Worm (Caenorhabditis elegans) whole organism, L4 larva: ENCODE results near the gene puf-12.

Experiments
- fos-1 ChIP-seq: fragments of 150-350 bp; optimal IDR thresholded peaks from 2 replicates; lab custom pipeline; 2014; ENCODE audit warnings: missing biosample characterization, missing genetic modification characterization
- jun-1 ChIP-seq: fragments of 150-350 bp; optimal IDR thresholded peaks from 2 replicates; lab custom pipeline; 2014; ENCODE audit warnings: missing biosample characterization, missing genetic modification reagents, missing genetic modification characterization
- nhr-76 ChIP-seq: fragments of 150-350 bp; optimal IDR thresholded peaks from 2 replicates; lab custom pipeline; 2014; ENCODE audit warnings: missing biosample characterization, missing genetic modification characterization

DNA sequence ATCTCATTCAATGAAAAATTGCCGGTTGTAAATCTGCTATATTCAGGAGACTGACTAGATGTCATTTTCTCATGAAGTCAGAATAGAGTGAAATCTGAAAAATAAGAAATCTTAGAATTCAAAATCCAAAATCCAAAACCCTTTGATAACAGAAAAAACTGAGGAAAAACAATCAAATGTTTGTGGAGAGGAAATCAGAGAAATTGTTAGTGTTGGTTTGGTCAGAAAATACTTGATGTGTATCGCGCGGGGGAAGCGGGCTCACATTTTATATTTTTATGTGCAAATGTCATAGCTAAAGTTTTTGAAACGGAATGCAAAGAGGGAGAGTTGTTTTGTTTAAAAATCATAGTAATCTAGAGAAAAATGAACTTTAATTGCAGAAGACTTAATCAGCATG is 31.6 kb downstream of the puf-12 start, which contains the start of gene F27E5.5:
- TF ChIP-seq nhr-76 (tag; lab: Kevin White, UChicago) (no peak), fos-1 (tag; lab: Kevin White, UChicago) (no peak), jun-1 (no peak)
